Fruit fly (Drosophila melanogaster): ENCODE data around the gene CG6652.

DNA sequence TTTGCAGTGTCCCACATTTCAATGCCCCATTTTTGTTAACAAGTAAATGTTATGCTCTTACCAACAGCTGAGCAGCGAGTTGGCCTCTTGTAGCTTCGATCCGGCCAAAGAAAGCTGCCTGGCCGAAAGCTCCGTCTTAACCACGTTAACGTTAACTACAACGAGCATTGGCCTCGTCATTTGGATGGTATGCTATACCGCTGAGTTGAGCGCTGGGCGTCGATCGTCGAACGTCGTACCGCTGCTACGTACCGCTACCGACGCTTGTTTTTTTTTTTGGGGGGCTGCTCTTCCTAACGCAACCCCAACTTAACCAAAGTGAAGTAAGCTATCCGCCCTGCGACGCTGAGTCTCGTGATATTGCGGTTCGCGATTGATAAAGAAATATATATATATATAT, 26.7 kb upstream of the CG6652 start, which contains the start of gene rogdi:
- no peak for TF ChIP-seq h (optimal IDR thresholded peaks at IDR 0.05)
- TF ChIP-seq psq (optimal IDR thresholded peaks at IDR 0.05), result no peak
